Fruit fly (Drosophila melanogaster): ENCODE data around the gene CG14442.

The CG14442 gene

DNA sequence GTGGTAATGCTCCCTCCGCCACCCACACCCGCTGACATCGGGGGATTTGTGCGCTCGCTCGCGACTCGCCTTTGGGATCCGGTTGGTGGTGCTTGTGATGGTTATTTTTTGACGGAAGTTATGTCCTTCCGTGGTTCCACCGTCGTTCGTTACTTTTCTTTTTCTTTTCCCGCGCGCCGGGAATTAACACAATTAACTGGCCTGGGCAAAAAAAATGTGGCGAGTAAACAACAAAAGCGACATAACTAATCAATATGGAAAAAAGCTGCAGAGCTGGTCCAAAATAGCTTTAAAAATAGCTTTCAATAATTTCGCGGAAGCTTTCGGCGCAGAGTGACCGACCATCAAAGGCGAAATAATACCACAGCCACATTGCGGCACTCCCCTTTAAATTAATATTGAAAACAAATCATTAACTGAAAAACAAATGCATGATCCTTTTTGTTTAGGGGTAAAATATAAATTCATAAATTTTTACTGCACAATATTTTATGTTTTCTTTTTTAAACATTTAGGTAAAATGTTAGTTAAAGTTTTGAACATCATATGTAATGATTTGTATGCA is 3.5 kb upstream of the CG14442 start, which contains the start of gene CG14440:
Gene CG14440 (minus strand): TSS at position 320 of the 565 bp plus-strand sequence.
- peak; percentile 18 for TF ChIP-seq noc (tag; optimal IDR thresholded peaks at IDR 0.05)

DNA sequence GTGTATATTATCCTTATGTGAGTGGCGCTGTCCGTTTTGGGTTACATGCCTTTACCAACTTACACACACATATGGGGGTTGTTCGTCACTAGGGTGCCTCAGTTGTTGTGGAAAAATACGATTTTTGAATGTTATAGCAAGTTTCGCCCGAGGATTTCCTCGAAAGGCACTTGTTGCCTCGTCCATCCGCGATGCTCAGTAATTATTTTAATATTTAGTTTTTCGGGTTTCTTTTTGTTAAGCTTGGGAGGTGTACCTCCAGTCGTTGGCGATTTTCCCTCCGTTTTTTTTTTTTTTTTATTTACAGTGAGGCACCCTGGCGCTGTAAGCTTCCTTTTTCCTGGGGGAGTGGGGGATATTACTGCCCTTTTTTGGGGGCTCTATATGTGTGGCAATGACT is 1.7 kb upstream of the CG14442 start:
- peak; percentile 63 for TF ChIP-seq noc (tag; optimal IDR thresholded peaks at IDR 0.05)

DNA sequence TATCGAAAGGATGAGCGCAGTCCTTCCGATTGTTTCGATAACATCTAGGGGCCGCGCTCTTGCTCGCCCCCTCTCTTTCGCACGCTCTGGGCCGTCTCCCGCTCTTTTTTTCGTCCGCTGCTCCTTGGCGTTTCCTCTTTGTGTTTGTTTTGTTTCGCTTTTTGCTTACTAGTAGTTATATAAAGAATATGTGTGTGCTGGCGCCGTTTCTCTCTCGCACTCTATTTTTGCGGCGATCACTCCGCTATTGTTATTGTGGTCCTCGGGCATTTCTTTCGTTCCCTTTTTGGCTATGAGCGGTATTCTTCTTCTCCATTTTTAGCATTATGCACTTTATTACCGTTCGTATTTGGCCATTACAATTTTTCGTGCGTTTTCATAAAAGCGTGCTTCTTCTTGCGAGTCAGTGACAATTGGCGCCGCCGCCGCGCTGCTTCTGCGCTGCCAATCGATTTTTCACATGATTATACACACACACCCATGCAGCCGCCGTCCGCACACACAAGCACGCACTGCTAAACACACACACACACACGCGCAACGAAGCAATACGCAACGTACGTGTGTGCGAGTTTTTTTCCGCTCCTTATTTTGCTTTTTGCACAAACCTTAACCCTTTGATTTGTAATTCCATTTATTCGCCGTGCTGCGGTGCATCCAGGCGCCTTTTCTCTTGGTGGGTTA is 560 bp downstream of the CG14442 start:
- peak; percentile 24 for TF ChIP-seq noc (tag; optimal IDR thresholded peaks at IDR 0.05)

DNA sequence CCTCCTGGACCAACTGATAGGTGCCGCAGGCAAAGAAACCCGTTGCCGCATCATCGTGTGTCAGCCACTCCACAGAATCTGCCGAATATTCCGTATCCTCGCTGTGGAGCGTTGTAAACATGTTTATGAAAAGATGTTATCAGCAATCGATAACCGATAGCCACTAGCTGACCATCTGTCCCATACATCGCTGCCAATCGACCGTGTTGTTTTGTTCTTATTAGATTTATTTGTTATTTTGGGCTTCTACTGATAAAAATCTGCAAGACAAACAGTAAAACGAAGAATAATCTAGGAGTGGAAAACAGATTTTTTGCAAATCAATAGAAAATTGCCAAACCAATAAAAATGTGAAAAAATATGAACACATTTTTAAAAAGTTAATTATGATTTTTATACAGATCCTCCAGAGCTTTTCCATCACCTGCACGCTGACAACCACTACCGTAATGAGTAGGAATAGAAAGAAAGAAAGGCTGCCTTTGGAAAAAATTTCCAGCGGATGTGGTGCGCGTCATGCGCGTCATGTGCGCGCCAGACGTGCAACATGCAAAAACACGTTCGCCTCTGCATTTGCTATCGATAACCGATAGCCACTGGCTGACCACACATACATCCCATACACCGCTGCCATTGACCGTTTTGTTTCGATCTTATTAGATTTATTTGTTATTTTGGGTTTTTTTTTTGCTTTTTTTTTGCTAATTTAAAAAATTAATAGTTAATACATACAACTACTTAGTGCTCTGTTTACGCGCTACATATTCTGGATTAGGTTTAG is 6.0 kb downstream of the CG14442 start, which contains the start of gene CG3184:
Gene CG3184 (minus strand): TSS at position 155 of the 781 bp plus-strand sequence.
- no peak for TF ChIP-seq noc (tag; optimal IDR thresholded peaks at IDR 0.05)

DNA sequence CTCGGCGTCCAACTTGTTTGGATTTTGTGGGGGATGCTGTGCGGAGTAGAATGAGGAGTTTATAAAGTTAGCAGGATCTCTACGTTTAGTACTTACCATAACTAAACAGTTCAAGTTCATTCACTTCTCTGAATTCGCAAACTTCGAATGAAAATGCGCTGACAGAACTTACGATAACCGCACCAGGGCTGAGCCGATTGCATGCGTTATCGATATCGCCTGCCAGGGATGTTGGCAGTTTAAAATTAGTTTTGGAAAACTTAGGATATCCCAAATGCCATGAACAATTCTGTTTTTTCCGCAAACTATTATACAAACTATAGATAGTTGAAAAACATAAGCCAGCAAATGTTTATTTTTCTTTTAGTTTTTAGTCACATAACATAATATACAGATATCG is 7.5 kb downstream of the CG14442 start, which contains the start of gene CG44303:
Gene CG44303 (minus strand): TSS at position 154 of the 400 bp plus-strand sequence.
- TF ChIP-seq noc (tag; optimal IDR thresholded peaks at IDR 0.05) = no peak

DNA sequence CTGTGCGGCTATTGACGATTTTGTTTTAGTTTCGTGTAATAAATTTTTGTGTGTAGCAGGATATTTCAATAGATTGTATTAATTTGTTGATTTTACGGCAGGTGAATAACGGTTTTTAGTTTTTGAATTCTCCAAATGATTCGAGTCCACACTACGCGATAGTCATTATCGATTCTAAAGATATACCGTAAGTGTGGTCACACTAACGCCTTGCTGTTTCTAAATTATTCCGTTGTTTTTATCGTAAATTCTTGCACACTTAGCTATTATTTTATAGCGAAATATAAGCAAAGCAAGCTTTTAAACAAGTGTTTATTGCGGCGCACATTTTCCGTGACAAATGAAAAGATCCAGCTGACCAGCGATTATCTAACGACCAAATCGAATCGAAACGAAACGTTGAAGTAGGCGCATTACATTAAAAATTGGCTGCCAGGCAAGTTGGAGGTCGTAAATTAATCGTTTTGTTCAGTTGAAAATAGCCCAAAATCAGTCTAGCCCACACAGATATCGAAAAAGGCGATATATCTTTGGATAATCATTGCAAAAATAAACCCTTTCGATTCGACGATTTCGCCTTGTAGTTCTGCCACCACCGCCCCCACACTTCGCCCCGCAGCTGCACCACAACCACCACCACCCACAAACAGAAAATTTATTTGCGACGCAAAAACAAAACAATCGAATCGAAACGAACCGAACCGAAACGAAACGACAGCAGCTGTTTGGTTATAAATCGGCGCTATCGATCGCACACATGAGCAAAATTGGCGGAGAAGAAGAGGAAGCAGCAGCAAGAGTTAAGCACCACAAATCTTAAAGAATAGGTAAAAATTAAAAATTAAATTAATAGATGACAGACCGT is 10.9 kb downstream of the CG14442 start, which contains the start of gene Pink1:
Gene Pink1 (plus strand): TSS at position 164 of the 865 bp plus-strand sequence.
- no peak for TF ChIP-seq noc (tag; optimal IDR thresholded peaks at IDR 0.05)

DNA sequence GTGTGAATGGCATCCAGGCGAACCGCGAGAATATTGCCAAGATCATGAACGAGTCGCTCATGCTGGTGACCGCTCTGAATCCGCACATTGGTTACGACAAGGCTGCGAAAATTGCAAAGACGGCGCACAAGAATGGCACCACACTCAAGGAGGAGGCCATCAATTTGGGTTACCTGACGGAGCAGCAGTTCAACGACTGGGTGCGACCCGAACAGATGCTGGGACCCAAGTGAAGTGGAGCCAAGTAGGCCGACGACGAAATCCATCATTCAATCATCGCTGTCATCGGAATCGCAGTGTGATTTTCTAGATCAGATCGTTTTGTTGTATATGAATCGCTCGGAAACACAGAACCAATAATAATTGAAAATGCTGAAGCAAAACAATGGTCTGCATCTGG is 13.3 kb downstream of the CG14442 start, which contains the start of gene Fum2:
Gene Fum2 (plus strand): TSS at position 301 of the 400 bp plus-strand sequence.
- TF ChIP-seq noc (tag; optimal IDR thresholded peaks at IDR 0.05) = no peak

DNA sequence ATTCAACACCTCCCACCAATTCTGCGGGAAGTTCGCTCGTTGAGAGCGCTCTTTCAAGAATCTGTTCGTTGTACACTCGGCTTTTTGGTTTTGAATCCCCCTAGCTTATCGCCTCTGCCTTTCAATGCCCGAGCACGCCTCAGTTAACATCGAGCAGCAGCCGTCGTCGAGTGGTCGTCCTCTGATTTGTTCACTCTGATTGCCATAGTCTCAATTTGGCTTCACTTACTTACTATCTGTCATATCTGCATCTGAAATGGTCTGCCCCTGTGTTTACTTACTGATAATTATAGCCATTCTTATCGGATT is 15.4 kb downstream of the CG14442 start:
- TF ChIP-seq noc (tag; optimal IDR thresholded peaks at IDR 0.05) = peak; percentile 49

DNA sequence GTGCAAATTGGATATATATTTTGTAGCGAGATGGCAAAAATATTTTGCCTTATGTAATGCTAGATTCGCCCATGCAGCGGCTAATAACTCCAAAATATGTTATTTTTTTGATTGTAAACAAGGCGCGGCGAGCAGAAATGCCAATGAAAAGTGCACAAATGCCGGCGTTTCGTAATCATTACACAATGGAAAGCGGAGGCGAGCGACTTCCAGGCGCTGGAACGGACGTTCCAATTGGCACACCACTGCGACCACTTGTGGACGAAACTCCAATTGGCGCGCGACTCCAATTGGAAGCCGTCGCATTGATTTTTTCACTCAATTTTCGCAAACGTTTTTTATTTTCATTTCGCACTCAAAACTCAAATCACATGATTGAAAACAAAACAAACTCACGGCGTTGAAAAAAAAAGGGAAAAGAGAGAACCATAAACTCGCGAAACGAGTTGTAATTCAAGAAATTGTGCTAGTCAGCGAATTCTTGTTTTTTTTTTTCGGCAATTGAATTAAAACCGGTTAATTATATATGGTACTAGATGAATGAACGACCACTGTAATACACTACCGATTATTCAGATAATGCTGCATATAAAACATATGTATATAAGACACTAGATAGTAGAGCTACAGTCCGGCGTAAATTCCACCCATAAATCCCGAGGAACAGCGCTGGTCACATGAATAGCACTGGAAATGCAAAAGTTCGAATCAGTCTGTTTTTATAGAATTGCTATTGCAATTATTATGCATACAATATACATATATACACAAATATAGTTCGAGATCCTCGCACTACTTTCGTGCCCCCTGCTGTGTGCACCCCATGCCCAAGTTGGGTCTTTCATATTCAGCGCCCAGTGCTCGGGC is 15.9 kb downstream of the CG14442 start, which contains the start of gene ND-ASHI:
Gene ND-ASHI (minus strand): TSS at position 484 of the 867 bp plus-strand sequence.
- peak; percentile 94 for TF ChIP-seq noc (tag; optimal IDR thresholded peaks at IDR 0.05)

DNA sequence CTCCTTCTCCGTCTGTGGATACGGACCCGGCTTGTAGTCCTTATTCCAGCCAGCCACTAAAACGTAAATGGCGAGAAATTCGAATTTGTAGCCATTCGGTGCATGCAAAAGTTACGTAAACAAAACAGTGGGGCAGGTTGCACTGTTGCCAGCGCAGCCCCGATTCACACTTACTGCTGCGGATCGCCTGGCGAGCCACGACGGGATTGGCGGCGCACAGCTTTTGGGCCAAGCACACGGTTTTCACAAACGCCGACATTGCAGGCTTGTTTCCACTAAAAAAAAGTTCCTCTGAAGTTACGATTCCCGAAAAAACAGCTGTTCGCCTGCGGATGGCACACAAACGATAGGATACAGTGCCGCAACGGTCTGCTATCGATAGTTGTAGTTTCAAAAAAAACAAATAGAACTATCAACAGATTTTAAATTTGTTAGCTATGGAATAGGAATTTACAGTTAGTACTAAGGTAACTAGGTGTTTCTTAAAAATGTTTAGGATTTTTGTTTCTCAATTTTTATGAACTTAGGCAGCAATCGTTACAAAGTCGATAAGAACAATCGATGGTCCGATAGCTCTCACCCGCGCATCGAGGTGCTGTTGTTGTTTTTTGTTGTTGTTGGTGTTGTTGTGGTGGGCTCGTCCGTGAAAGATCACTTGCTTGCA is 16.8 kb downstream of the CG14442 start, which contains the start of gene Fum1:
Gene Fum1 (plus strand): TSS at position 599 of the 664 bp plus-strand sequence.
- no peak for TF ChIP-seq noc (tag; optimal IDR thresholded peaks at IDR 0.05)

DNA sequence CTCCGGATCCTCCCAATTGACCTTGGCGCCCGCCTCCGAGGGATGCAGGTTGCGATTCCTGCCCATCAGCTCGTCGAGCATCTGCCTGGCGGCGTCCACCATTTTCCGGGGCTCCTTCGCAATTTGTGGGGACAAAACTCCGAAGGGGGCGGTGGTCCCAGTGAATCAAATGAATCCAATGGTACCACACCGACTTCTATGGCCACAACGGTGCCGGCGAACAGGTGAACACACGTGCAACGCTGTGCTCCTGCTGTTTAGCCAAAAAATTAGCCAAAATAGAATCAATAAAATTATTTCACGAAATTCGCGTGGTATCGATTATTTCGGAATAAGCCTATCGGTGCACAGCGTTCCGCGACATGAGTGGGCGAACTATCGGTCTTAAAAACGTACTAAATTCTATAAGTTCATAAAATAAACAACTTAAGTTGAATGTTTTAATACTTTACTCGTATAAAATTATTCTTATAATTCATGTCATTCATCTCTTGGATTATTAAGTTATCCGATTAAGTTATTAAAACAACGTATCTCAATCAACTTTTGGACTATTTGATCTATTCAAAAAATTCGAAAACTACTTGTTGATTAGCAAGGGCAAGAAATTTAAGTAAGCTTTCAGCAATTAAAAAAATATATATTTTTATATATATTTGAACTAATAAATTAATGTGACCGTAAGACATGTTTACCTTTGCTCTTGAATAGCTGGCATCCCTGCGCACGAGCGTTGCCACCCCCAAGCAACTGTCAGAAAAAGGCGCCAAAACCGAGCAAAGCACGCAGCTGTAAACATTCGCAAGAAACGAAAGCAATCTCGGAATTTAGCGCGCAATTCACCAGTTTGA is 20.9 kb downstream of the CG14442 start, which contains the start of the genes CG3198 and Mcm6:
Gene CG3198 (minus strand): TSS at position 337 of the 851 bp plus-strand sequence.
Gene Mcm6 (plus strand): TSS at position 751 of the 851 bp plus-strand sequence.
- no peak for TF ChIP-seq noc (tag; optimal IDR thresholded peaks at IDR 0.05)

DNA sequence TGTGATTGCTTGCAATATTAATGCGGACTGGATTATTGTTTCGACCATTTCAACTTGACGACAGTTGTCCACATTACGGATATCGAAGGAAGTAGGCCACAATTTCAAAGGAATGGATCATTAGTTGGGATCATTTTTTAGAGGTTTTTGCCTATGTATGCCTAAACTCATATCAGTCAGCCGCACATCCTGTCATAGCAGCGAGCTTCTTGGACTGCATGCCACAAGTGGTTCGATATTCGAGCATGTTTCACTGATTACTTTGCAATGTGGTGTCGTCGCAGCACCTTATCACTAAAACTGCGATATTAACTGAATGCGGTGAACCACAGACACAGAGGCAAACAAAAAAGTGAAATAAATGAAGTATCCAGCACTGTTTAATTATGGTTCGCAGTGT is 30.8 kb downstream of the CG14442 start:
- TF ChIP-seq noc (tag; optimal IDR thresholded peaks at IDR 0.05) = no peak
